Fruit fly (Drosophila melanogaster): ENCODE measurements around the gene CG43082.

Gene CG43082

dm6 chr3L:15672800-15673199 is 11.1 kb downstream of the CG43082 start (continued):
- no peak for TF ChIP-seq sqz (GFP tag; optimal IDR thresholded peaks at IDR 0.05)
- no peak for TF ChIP-seq Dip2 (GFP tag; IDR thresholded peaks at IDR 0.05)
- TF ChIP-seq Ada2b (GFP tag; IDR thresholded peaks at IDR 0.05) = no peak
- no peak for TF ChIP-seq repo (GFP tag; optimal IDR thresholded peaks at IDR 0.05)
- TF ChIP-seq Poxn (GFP tag; IDR thresholded peaks at IDR 0.05) = no peak
- no peak for TF ChIP-seq slou (GFP tag; optimal IDR thresholded peaks at IDR 0.05)
- no peak for TF ChIP-seq CG12659 (GFP tag; optimal IDR thresholded peaks at IDR 0.05)
- TF ChIP-seq ash1 (GFP tag; optimal IDR thresholded peaks at IDR 0.05) = no peak
- no peak for TF ChIP-seq CG10431 (GFP tag; optimal IDR thresholded peaks at IDR 0.05)
- TF ChIP-seq CG1647 (GFP tag; optimal IDR thresholded peaks at IDR 0.05) = no peak
- no peak for TF ChIP-seq nom (GFP tag; optimal IDR thresholded peaks at IDR 0.05)
- TF ChIP-seq tio (GFP tag; optimal IDR thresholded peaks at IDR 0.05) = peak; percentile 29
- TF ChIP-seq CG32772 (GFP tag; IDR thresholded peaks at IDR 0.05) = no peak
- no peak for TF ChIP-seq sug (tag; optimal IDR thresholded peaks at IDR 0.05)
- no peak for TF ChIP-seq klu (GFP tag; IDR thresholded peaks at IDR 0.05)
- no peak for TF ChIP-seq ewg (GFP tag; optimal IDR thresholded peaks at IDR 0.05)
- peak; percentile 31 for TF ChIP-seq CG8924 (tag; optimal IDR thresholded peaks at IDR 0.05)
- TF ChIP-seq vvl (GFP tag; IDR thresholded peaks at IDR 0.05) = no peak
- TF ChIP-seq CG16813 (GFP tag; IDR thresholded peaks at IDR 0.05; ENCODE audit: partially characterized antibody) = no peak
- TF ChIP-seq CG14860 (GFP tag; IDR thresholded peaks at IDR 0.05; ENCODE audit: partially characterized antibody) = no peak
- no peak for TF ChIP-seq CG11398 (GFP tag; optimal IDR thresholded peaks at IDR 0.05)
- no peak for TF ChIP-seq vfl (GFP tag; optimal IDR thresholded peaks at IDR 0.05)
- no peak for TF ChIP-seq cg (GFP tag; optimal IDR thresholded peaks at IDR 0.05)
- no peak for TF ChIP-seq insv (GFP tag; optimal IDR thresholded peaks at IDR 0.05)
- TF ChIP-seq rib (GFP tag; IDR thresholded peaks at IDR 0.05) = no peak
- TF ChIP-seq CG14050 (GFP tag; IDR thresholded peaks at IDR 0.05) = no peak
- TF ChIP-seq Ravus (GFP tag; IDR thresholded peaks at IDR 0.05) = no peak
- no peak for TF ChIP-seq sr (GFP tag; IDR thresholded peaks at IDR 0.05)
- no peak for TF ChIP-seq jumu (GFP tag; optimal IDR thresholded peaks at IDR 0.05)
- no peak for TF ChIP-seq CG7372 (GFP tag; IDR thresholded peaks at IDR 0.05)
- TF ChIP-seq hkb (optimal IDR thresholded peaks at IDR 0.05) = no peak
- TF ChIP-seq hkb (GFP tag; IDR thresholded peaks at IDR 0.05) = 0 out of 2 replicates have a peak, but pooled peaks have one; percentile 36
- no peak for TF ChIP-seq CG18476 (GFP tag; optimal IDR thresholded peaks at IDR 0.05)
- TF ChIP-seq pan (optimal IDR thresholded peaks at IDR 0.05) = no peak
- TF ChIP-seq pan (GFP tag; optimal IDR thresholded peaks at IDR 0.05 in 1 of 2, IDR thresholded peaks at IDR 0.05 in 1 of 2) = no peak
- TF ChIP-seq CG2199 (GFP tag; IDR thresholded peaks at IDR 0.05) = no peak
- no peak for TF ChIP-seq CG15514 (GFP tag; optimal IDR thresholded peaks at IDR 0.05)
- TF ChIP-seq ro (GFP tag; IDR thresholded peaks at IDR 0.05) = no peak
- TF ChIP-seq Hey (tag; optimal IDR thresholded peaks at IDR 0.05) = no peak
- peak; percentile 17 for TF ChIP-seq CG2678 (tag; optimal IDR thresholded peaks at IDR 0.05)
- peak; percentile 25 for TF ChIP-seq CG30431 (GFP tag; optimal IDR thresholded peaks at IDR 0.05)
- no peak for TF ChIP-seq CG3838 (GFP tag; optimal IDR thresholded peaks at IDR 0.05)
- TF ChIP-seq sima (GFP tag; optimal IDR thresholded peaks at IDR 0.05) = no peak
- TF ChIP-seq CG12071 (GFP tag; optimal IDR thresholded peaks at IDR 0.05) = no peak
- TF ChIP-seq Nf-YC (tag; optimal IDR thresholded peaks at IDR 0.05) = no peak
- no peak for TF ChIP-seq H2.0 (GFP tag; IDR thresholded peaks at IDR 0.05)
- TF ChIP-seq Xrp1 (GFP tag; IDR thresholded peaks at IDR 0.05) = peak; percentile 62; the same call in 1 of the 2 replicates
- TF ChIP-seq CG8281 (tag; optimal IDR thresholded peaks at IDR 0.05) = no peak
- TF ChIP-seq sim (GFP tag; IDR thresholded peaks at IDR 0.05) = no peak
- TF ChIP-seq sob (GFP tag; IDR thresholded peaks at IDR 0.05) = no peak
- TF ChIP-seq Mes4 (GFP tag; optimal IDR thresholded peaks at IDR 0.05) = no peak
- no peak for TF ChIP-seq ttk (GFP tag; IDR thresholded peaks at IDR 0.05)
- TF ChIP-seq CG6254 (GFP tag; optimal IDR thresholded peaks at IDR 0.05) = no peak
